Worm (Caenorhabditis elegans) whole organism, early embryonic: Measurements from ENCODE around the gene B0035.15.
"Not testable (repeated sequence)": the region's sequence is repeated elsewhere in the genome, so short reads cannot be mapped to it uniquely, and the experiment has no call there.

Experiments
- F13C5.2 ChIP-seq: sonication (generic microtip); optimal IDR thresholded peaks from 2 replicates; lab custom pipeline; 2017; ENCODE audit warnings: mild to moderate bottlenecking, missing genetic modification characterization, inconsistent platforms, missing compliant biosample characterization
- scrt-1 ChIP-seq: fragments of 200-800 bp; sonication (Bioruptor generic); IDR thresholded peaks from 2 replicates; pipeline ENCODE4 v1.3.6; 2022; ENCODE audit warnings: missing genetic modification characterization, missing compliant biosample characterization
- tbx-11 ChIP-seq: fragments of 200-800 bp; sonication (Bioruptor generic); IDR thresholded peaks from 2 replicates; pipeline ENCODE4 v1.3.6; 2022; ENCODE audit warnings: missing genetic modification characterization, missing compliant biosample characterization

DNA sequence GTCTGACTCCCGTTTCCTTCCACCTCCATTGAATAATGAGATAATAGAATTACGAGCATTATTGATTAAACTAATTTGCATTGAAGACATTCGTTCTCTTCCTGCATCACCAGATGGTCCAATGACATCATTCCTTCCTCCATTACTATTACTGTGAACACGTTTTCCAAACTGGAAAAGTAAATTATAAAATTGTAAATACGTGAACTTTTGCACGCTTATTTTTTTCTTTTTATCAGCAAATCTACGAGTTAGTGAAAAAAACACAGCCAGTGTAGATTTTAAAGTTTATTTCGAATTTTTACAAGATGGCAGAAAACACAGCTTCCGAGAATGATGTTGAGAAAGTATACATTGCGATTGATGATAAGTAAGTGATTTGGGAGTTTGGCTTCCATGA lies 44.4 kb downstream of the B0035.15 start, which contains the start of gene C05C12.1:
- TF ChIP-seq F13C5.2 (tag; lab: Kevin White, UChicago); scrt-1 (GFP tag; lab: Robert Waterston, UW); tbx-11 (GFP tag; lab: Robert Waterston, UW): not testable (repeated sequence)
